Fruit fly (Drosophila melanogaster) whole organism, embryonic: ENCODE results near the gene CaBP1.

Experiments
- B-H1 ChIP-seq: fragments of 200-800 bp; sonication (Bioruptor generic); IDR thresholded peaks from 3 replicates; pipeline ENCODE4 v1.3.6; 2022; ENCODE audit warnings: missing biosample characterization, missing genetic modification characterization
- CG1024 ChIP-seq: fragments of 200-800 bp; sonication (Bioruptor generic); IDR thresholded peaks from 2 replicates; pipeline ENCODE4 v1.3.6; 2022; ENCODE audit warnings: missing biosample characterization, missing genetic modification characterization
- CG10462 ChIP-seq: fragments of 200-800 bp; sonication (Bioruptor generic); optimal IDR thresholded peaks from 2 replicates; lab custom pipeline; 2016; ENCODE audit warnings: missing biosample characterization, missing genetic modification characterization
- CG11456 ChIP-seq: fragments of 200-800 bp; sonication (Bioruptor generic); IDR thresholded peaks from 3 replicates; pipeline ENCODE4 v1.3.6; 2022; ENCODE audit warnings: missing biosample characterization, missing genetic modification characterization
- CG12391 ChIP-seq: fragments of 200-800 bp; sonication (Bioruptor generic); optimal IDR thresholded peaks from 3 replicates; lab custom pipeline; 2018; ENCODE audit warnings: missing biosample characterization, mild to moderate bottlenecking, missing genetic modification characterization, moderate library complexity
- CG1602 ChIP-seq: fragments of 200-800 bp; sonication (Bioruptor generic); optimal IDR thresholded peaks from 3 replicates; lab custom pipeline; 2016; ENCODE audit warnings: missing biosample characterization, missing genetic modification characterization
- CG17829 ChIP-seq: fragments of 200-800 bp; optimal IDR thresholded peaks from 2 replicates; lab custom pipeline; 2019; ENCODE audit warnings: missing biosample characterization, mild to moderate bottlenecking, missing genetic modification characterization, moderate library complexity
- CG2202 ChIP-seq: fragments of 200-800 bp; sonication (Bioruptor generic); optimal IDR thresholded peaks from 2 replicates; lab custom pipeline; 2018; ENCODE audit warnings: missing biosample characterization, mild to moderate bottlenecking, missing genetic modification characterization
- CG42726 ChIP-seq: fragments of 200-800 bp; sonication (Bioruptor generic); IDR thresholded peaks from 2 replicates; pipeline ENCODE4 v1.3.6; 2022; ENCODE audit warnings: missing biosample characterization, missing genetic modification characterization; ENCODE audit not compliant: partially characterized antibody
- CG4360 ChIP-seq: fragments of 200-800 bp; sonication (Bioruptor generic); IDR thresholded peaks from 2 replicates; pipeline ENCODE4 v1.3.6; 2022; ENCODE audit warnings: missing biosample characterization, missing genetic modification characterization
- CG6689 ChIP-seq: fragments of 200-800 bp; sonication (Bioruptor generic); IDR thresholded peaks from 2 replicates; pipeline ENCODE4 v1.3.6; 2022; ENCODE audit warnings: missing biosample characterization, missing genetic modification characterization
- CG9437 ChIP-seq: fragments of 200-800 bp; sonication (Bioruptor generic); optimal IDR thresholded peaks from 2 replicates; lab custom pipeline; 2018; ENCODE audit warnings: missing biosample characterization, mild to moderate bottlenecking, missing genetic modification characterization
- CHES-1-like ChIP-seq: fragments of 200-800 bp; sonication (Bioruptor generic); optimal IDR thresholded peaks from 2 replicates; lab custom pipeline; 2016; ENCODE audit warnings: missing biosample characterization, missing genetic modification characterization
- Doc3 ChIP-seq: fragments of 200-800 bp; sonication (Bioruptor generic); IDR thresholded peaks from 3 replicates; pipeline ENCODE4 v1.3.6; 2022; ENCODE audit warnings: missing biosample characterization, missing genetic modification characterization; ENCODE audit not compliant: partially characterized antibody
- Drgx ChIP-seq: fragments of 200-800 bp; sonication (Bioruptor generic); IDR thresholded peaks from 2 replicates; pipeline ENCODE4 v1.3.6; 2022; ENCODE audit warnings: missing biosample characterization, missing genetic modification characterization
- Fer2 ChIP-seq: fragments of 200-800 bp; sonication (Bioruptor generic); optimal IDR thresholded peaks from 2 replicates; lab custom pipeline; 2018; ENCODE audit warnings: missing biosample characterization, mild to moderate bottlenecking, missing genetic modification characterization, moderate library complexity
- Hand ChIP-seq: fragments of 200-800 bp; sonication (Bioruptor generic); optimal IDR thresholded peaks from 2 replicates; lab custom pipeline; 2017; ENCODE audit warnings: mild to moderate bottlenecking, missing biosample characterization, missing genetic modification reagents, missing genetic modification characterization
- Hmx ChIP-seq: fragments of 200-800 bp; sonication (Bioruptor generic); optimal IDR thresholded peaks from 2 replicates; lab custom pipeline; 2016; ENCODE audit warnings: missing biosample characterization, missing genetic modification characterization
- Mad ChIP-seq: fragments of 200-800 bp; sonication (Bioruptor generic); optimal IDR thresholded peaks from 2 replicates; lab custom pipeline; 2016; ENCODE audit warnings: missing biosample characterization, missing genetic modification characterization
- Nf-YB ChIP-seq: fragments of 200-800 bp; sonication (Bioruptor generic); optimal IDR thresholded peaks from 3 replicates; lab custom pipeline; 2019; ENCODE audit warnings: missing biosample characterization, mild to moderate bottlenecking, missing genetic modification characterization, moderate library complexity
- Oaz ChIP-seq: fragments of 200-800 bp; sonication (Bioruptor generic); IDR thresholded peaks from 2 replicates; pipeline ENCODE4 v1.3.6; 2022; ENCODE audit warnings: missing biosample characterization, missing genetic modification characterization
- Side ChIP-seq: fragments of 200-800 bp; sonication (Bioruptor generic); optimal IDR thresholded peaks from 2 replicates; lab custom pipeline; 2016; ENCODE audit warnings: missing biosample characterization, missing genetic modification characterization
- Spps ChIP-seq: fragments of 200-800 bp; sonication (Bioruptor generic); optimal IDR thresholded peaks from 2 replicates; lab custom pipeline; 2018; ENCODE audit warnings: missing biosample characterization, mild to moderate bottlenecking, missing genetic modification characterization
- Usf ChIP-seq: fragments of 200-800 bp; sonication (Bioruptor generic); optimal IDR thresholded peaks from 2 replicates; lab custom pipeline; 2017; ENCODE audit warnings: missing genotype, missing biosample characterization, missing genetic modification characterization
- Xrp1 ChIP-seq: fragments of 200-800 bp; sonication (Bioruptor generic); IDR thresholded peaks from 2 replicates; pipeline ENCODE4 v1.3.6; 2022; ENCODE audit warnings: missing biosample characterization, missing genetic modification characterization
- ab ChIP-seq: fragments of 200-800 bp; sonication (Bioruptor generic); optimal IDR thresholded peaks from 2 replicates; lab custom pipeline; 2016; ENCODE audit warnings: missing biosample characterization, missing genetic modification characterization
- ap ChIP-seq: fragments of 200-800 bp; sonication (Bioruptor generic); IDR thresholded peaks from 2 replicates; pipeline ENCODE4 v1.3.6; 2022; ENCODE audit warnings: missing biosample characterization, missing genetic modification characterization
- ara ChIP-seq: fragments of 200-800 bp; sonication (Bioruptor generic); IDR thresholded peaks from 2 replicates; pipeline ENCODE4 v1.3.6; 2022; ENCODE audit warnings: missing biosample characterization, missing genetic modification characterization
- bcd ChIP-seq: fragments of 200-800 bp; sonication (Bioruptor generic); optimal IDR thresholded peaks from 2 replicates; lab custom pipeline; 2017; ENCODE audit warnings: missing biosample characterization, mild to moderate bottlenecking, missing genetic modification characterization
- bigmax ChIP-seq: fragments of 200-800 bp; sonication (Bioruptor generic); optimal IDR thresholded peaks from 2 replicates; lab custom pipeline; 2018; ENCODE audit warnings: missing biosample characterization, mild to moderate bottlenecking, missing genetic modification characterization
- chn ChIP-seq: fragments of 200-800 bp; sonication (Bioruptor generic); optimal IDR thresholded peaks from 2 replicates; lab custom pipeline; 2016; ENCODE audit warnings: missing biosample characterization, missing genetic modification characterization
- disco-r ChIP-seq: fragments of 200-800 bp; sonication (Bioruptor generic); optimal IDR thresholded peaks from 2 replicates; lab custom pipeline; 2016; ENCODE audit warnings: missing biosample characterization, missing genetic modification characterization
- en ChIP-seq: fragments of 200-800 bp; sonication (Bioruptor generic); optimal IDR thresholded peaks from 2 replicates; lab custom pipeline; 2016; ENCODE audit warnings: missing biosample characterization, missing genetic modification characterization
- fu2 ChIP-seq: fragments of 200-800 bp; sonication (Bioruptor generic); optimal IDR thresholded peaks from 2 replicates; lab custom pipeline; 2016; ENCODE audit warnings: missing biosample characterization, missing genetic modification characterization
- gce ChIP-seq: fragments of 200-800 bp; sonication (Bioruptor generic); IDR thresholded peaks from 3 replicates; pipeline ENCODE4 v1.3.6; 2022; ENCODE audit warnings: missing biosample characterization, missing genetic modification characterization
- grn ChIP-seq: fragments of 200-800 bp; sonication (Bioruptor generic); optimal IDR thresholded peaks from 3 replicates; lab custom pipeline; 2017; ENCODE audit warnings: missing biosample characterization, missing genetic modification characterization
- kay ChIP-seq: fragments of 200-800 bp; sonication (Bioruptor generic); optimal IDR thresholded peaks from 2 replicates; lab custom pipeline; 2016; ENCODE audit warnings: missing biosample characterization, missing genetic modification characterization
- lab ChIP-seq: fragments of 200-800 bp; sonication (Bioruptor generic); optimal IDR thresholded peaks from 3 replicates; lab custom pipeline; 2017; ENCODE audit warnings: missing biosample characterization, missing genetic modification characterization, mild to moderate bottlenecking, moderate library complexity, missing genetic modification reagents
- lbe ChIP-seq: fragments of 200-800 bp; sonication (Bioruptor generic); optimal IDR thresholded peaks from 2 replicates; lab custom pipeline; 2016; ENCODE audit warnings: missing biosample characterization, mild to moderate bottlenecking, missing genetic modification characterization
- maf-S ChIP-seq: fragments of 200-800 bp; sonication (Bioruptor generic); optimal IDR thresholded peaks from 2 replicates; lab custom pipeline; 2016; ENCODE audit warnings: missing biosample characterization, missing genetic modification characterization
- nom ChIP-seq: fragments of 200-800 bp; sonication (Bioruptor generic); optimal IDR thresholded peaks from 2 replicates; lab custom pipeline; 2017; ENCODE audit warnings: missing biosample characterization, missing genetic modification characterization, mild to moderate bottlenecking, moderate library complexity, missing genetic modification reagents
- pb ChIP-seq: fragments of 200-800 bp; sonication (Bioruptor generic); optimal IDR thresholded peaks from 3 replicates; lab custom pipeline; 2016; ENCODE audit warnings: missing biosample characterization, missing genetic modification characterization
- pnt ChIP-seq: fragments of 200-800 bp; sonication (Bioruptor generic); optimal IDR thresholded peaks from 3 replicates; lab custom pipeline; 2016; ENCODE audit warnings: missing biosample characterization, missing genetic modification characterization
- scrt ChIP-seq: fragments of 200-800 bp; sonication (Bioruptor generic); optimal IDR thresholded peaks from 2 replicates; lab custom pipeline; 2018; ENCODE audit warnings: missing biosample characterization, mild to moderate bottlenecking, missing genetic modification characterization, moderate library complexity
- ssp ChIP-seq: fragments of 200-800 bp; sonication (Bioruptor generic); IDR thresholded peaks from 2 replicates; pipeline ENCODE4 v1.3.6; 2022; ENCODE audit warnings: missing biosample characterization, missing genetic modification characterization
- usp ChIP-seq: fragments of >200 bp; optimal IDR thresholded peaks from 2 replicates; lab custom pipeline; 2017; ENCODE audit warnings: missing biosample characterization, missing genetic modification characterization
- z ChIP-seq: fragments of 200-800 bp; sonication (Bioruptor generic); IDR thresholded peaks from 3 replicates; pipeline ENCODE4 v1.3.6; 2022; ENCODE audit warnings: missing biosample characterization, missing genetic modification characterization
- zfh1 ChIP-seq: fragments of 200-800 bp; sonication (Bioruptor generic); IDR thresholded peaks from 3 replicates; pipeline ENCODE4 v1.3.6; 2022; ENCODE audit warnings: missing biosample characterization, missing genetic modification characterization

CaBP1 gene

dm6 chr2L:16350742-16351568 lies 5.6 kb downstream of the CaBP1 start (continued):
- peak; percentile 99 for TF ChIP-seq ap (GFP tag; lab: Robert Waterston, UW)
- peak; percentile 98 for TF ChIP-seq Fer2 (tag; lab: Kevin White, UChicago)
- peak; percentile 99 for TF ChIP-seq Oaz (GFP tag; lab: Robert Waterston, UW)
- peak; percentile 95 for TF ChIP-seq CG9437 (GFP tag; lab: Kevin White, UChicago)
- TF ChIP-seq pb (GFP tag; lab: Kevin White, UChicago) = peak; percentile 95
- peak; percentile 96 for TF ChIP-seq Usf (GFP tag; lab: Kevin White, UChicago)
- TF ChIP-seq lbe (GFP tag; lab: Kevin White, UChicago) = peak; percentile 97
- peak; percentile 93 for TF ChIP-seq ssp (GFP tag; lab: Robert Waterston, UW)
- TF ChIP-seq en (GFP tag; lab: Kevin White, UChicago) = peak; percentile 95
- peak; percentile 98 for TF ChIP-seq kay
- TF ChIP-seq grn (GFP tag; lab: Kevin White, UChicago) = peak; percentile 88
- peak; percentile 84 for TF ChIP-seq z (GFP tag; lab: Robert Waterston, UW)

dm6 chr2L:16350160-16350633 lies 6.3 kb downstream of the CaBP1 start:
- TF ChIP-seq ab (peak; percentile 46), scrt (GFP tag; lab: Kevin White, UChicago) (peak; percentile 23), Hmx (GFP tag; lab: Kevin White, UChicago) (no peak), CG6689 (peak; percentile 79), CG2202 (tag; lab: Kevin White, UChicago) (no peak), CG42726 (GFP tag; lab: Robert Waterston, UW) (0 out of 2 replicates have a peak, but pooled peaks have one; percentile 21), Drgx (GFP tag; lab: Robert Waterston, UW) (peak; percentile 67; the same call in 1 of the 2 replicates), Nf-YB (GFP tag; lab: Kevin White, UChicago) (peak; percentile 29), gce (peak; percentile 68; the same call in 1 of the 3 replicates), bigmax (GFP tag; lab: Kevin White, UChicago) (no peak), bcd (GFP tag; lab: Kevin White, UChicago) (peak; percentile 75), nom (GFP tag; lab: Kevin White, UChicago) (no peak), CG4360 (GFP tag; lab: Robert Waterston, UW) (no peak), Spps (tag; lab: Kevin White, UChicago) (no peak), fu2 (GFP tag; lab: Kevin White, UChicago) (peak; percentile 47), Doc3 (GFP tag; lab: Robert Waterston, UW) (0 out of 3 replicates have a peak, but pooled peaks have one; percentile 37), chn (GFP tag; lab: Kevin White, UChicago) (peak; percentile 75), maf-S (GFP tag; lab: Kevin White, UChicago) (peak; percentile 57), zfh1 (peak; percentile 76; the same call in 2 of the 3 replicates), Side (GFP tag; lab: Kevin White, UChicago) (peak; percentile 19), CHES-1-like (GFP tag; lab: Kevin White, UChicago) (peak; percentile 40), grn (GFP tag; lab: Kevin White, UChicago) (no peak), Xrp1 (peak; percentile 64), B-H1 (GFP tag; lab: Robert Waterston, UW) (peak; percentile 72), Mad (peak; percentile 43), Hand (GFP tag; lab: Kevin White, UChicago) (peak; percentile 34), CG1602 (GFP tag; lab: Kevin White, UChicago) (peak; percentile 65), CG12391 (tag; lab: Kevin White, UChicago) (peak; percentile 81), usp (GFP tag; lab: Kevin White, UChicago) (no peak), lab (GFP tag; lab: Kevin White, UChicago) (no peak), CG17829 (tag; lab: Kevin White, UChicago) (peak; percentile 70), CG1024 (peak; percentile 54), pnt (GFP tag; lab: Kevin White, UChicago) (peak; percentile 63), CG11456 (GFP tag; lab: Robert Waterston, UW) (peak; percentile 87), ara (GFP tag; lab: Robert Waterston, UW) (peak; percentile 51; the same call in 1 of the 2 replicates), disco-r (GFP tag; lab: Kevin White, UChicago) (no peak), CG10462 (no peak)
